Fruit fly (Drosophila melanogaster): ENCODE data around the gene mRpL22.

- TF ChIP-seq CHES-1-like (GFP tag; optimal IDR thresholded peaks at IDR 0.05) (no peak), CG43689 (GFP tag; IDR thresholded peaks at IDR 0.05) (no peak), fru (optimal IDR thresholded peaks at IDR 0.05) (no peak), CG7357 (GFP tag; IDR thresholded peaks at IDR 0.05) (no peak), crc (GFP tag; optimal IDR thresholded peaks at IDR 0.05) (no peak), Optix (GFP tag; IDR thresholded peaks at IDR 0.05) (no peak), D19A (tag; optimal IDR thresholded peaks at IDR 0.05) (no peak), croc (GFP tag; conservative IDR thresholded peaks at IDR 0.05) (no peak)
Observed at dm6 chrX:16799914-16800313, 16.2 kb downstream of the mRpL22 start.

All from whole organism, embryonic.